Worm (Caenorhabditis elegans) whole organism, early embryonic: ENCODE measurements around the gene F55C12.6.

Source experiments
- F13C5.2 ChIP-seq: sonication (generic microtip); optimal IDR thresholded peaks from 2 replicates; lab custom pipeline; 2017; ENCODE audit warnings: mild to moderate bottlenecking, missing genetic modification characterization, inconsistent platforms, missing compliant biosample characterization
- aly-1 ChIP-seq: sonication (generic microtip); optimal IDR thresholded peaks from 2 replicates; lab custom pipeline; 2016; ENCODE audit warnings: missing genetic modification characterization, missing compliant biosample characterization
- ama-1 ChIP-seq: fragments of 150-350 bp; optimal IDR thresholded peaks from 2 replicates; lab custom pipeline; 2014
- ceh-13 ChIP-seq: fragments of 200-800 bp; sonication (Bioruptor generic); optimal IDR thresholded peaks from 2 replicates; lab custom pipeline; 2018; ENCODE audit warnings: mild to moderate bottlenecking, missing genetic modification characterization, missing compliant biosample characterization
- ceh-36 ChIP-seq: sonication (generic microtip); optimal IDR thresholded peaks from 2 replicates; lab custom pipeline; 2016; ENCODE audit warnings: missing genetic modification characterization, inconsistent platforms, missing compliant biosample characterization
- ets-7 ChIP-seq: sonication (generic microtip); optimal IDR thresholded peaks from 2 replicates; lab custom pipeline; 2016; ENCODE audit warnings: missing genotype, missing genetic modification characterization, missing compliant biosample characterization
- hmbx-1 ChIP-seq: sonication (generic microtip); optimal IDR thresholded peaks from 2 replicates; lab custom pipeline; 2016; ENCODE audit warnings: mild to moderate bottlenecking, missing genetic modification characterization, missing compliant biosample characterization
- hnd-1 ChIP-seq: sonication (generic microtip); optimal IDR thresholded peaks from 2 replicates; lab custom pipeline; 2016; ENCODE audit warnings: missing genetic modification characterization, missing compliant biosample characterization
- pes-1 ChIP-seq: fragments of 200-800 bp; sonication (Bioruptor generic); IDR thresholded peaks from 2 replicates; pipeline ENCODE4 v1.3.6; 2022; ENCODE audit warnings: missing genetic modification reagents, missing genetic modification characterization, missing compliant biosample characterization
- scrt-1 ChIP-seq: fragments of 200-800 bp; sonication (Bioruptor generic); IDR thresholded peaks from 2 replicates; pipeline ENCODE4 v1.3.6; 2022; ENCODE audit warnings: missing genetic modification characterization, missing compliant biosample characterization
- tra-4 ChIP-seq: sonication (generic microtip); optimal IDR thresholded peaks from 2 replicates; lab custom pipeline; 2017; ENCODE audit warnings: missing genetic modification characterization, missing compliant biosample characterization

DNA sequence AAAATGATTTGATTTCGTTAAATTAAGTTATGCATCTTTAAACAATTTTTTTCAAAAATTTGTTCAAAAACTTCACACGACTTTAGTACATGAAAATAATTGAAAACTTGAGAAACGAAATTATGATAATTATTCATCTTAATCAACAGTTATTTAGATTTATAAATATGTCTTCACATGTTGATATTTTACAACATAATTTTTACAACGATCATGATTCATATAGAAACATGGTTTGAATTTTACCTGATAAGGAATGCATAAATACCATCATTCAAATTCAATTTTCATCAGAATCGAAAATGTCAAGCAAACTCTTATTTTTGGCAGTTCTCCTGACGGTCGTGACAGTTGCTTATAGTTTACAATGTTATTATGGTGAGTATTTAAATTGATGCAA lies 12.1 kb downstream of the F55C12.6 start, which contains the start of gene tag-234:
- TF ChIP-seq ama-1 (lab: Kevin White, UChicago) (no peak), ets-7 (no peak), ceh-13 (GFP tag; lab: Kevin White, UChicago) (no peak), scrt-1 (GFP tag; lab: Robert Waterston, UW) (no peak), aly-1 (tag; lab: Kevin White, UChicago) (no peak), hnd-1 (tag; lab: Kevin White, UChicago) (no peak), hmbx-1 (tag; lab: Kevin White, UChicago) (no peak), F13C5.2 (no peak), ceh-36 (tag; lab: Kevin White, UChicago) (no peak), tra-4 (no peak), pes-1 (GFP tag; lab: Robert Waterston, UW) (no peak)
